Worm (Caenorhabditis elegans): ENCODE measurements around the gene Y49F6B.14.

Y49F6B.14 gene

DNA sequence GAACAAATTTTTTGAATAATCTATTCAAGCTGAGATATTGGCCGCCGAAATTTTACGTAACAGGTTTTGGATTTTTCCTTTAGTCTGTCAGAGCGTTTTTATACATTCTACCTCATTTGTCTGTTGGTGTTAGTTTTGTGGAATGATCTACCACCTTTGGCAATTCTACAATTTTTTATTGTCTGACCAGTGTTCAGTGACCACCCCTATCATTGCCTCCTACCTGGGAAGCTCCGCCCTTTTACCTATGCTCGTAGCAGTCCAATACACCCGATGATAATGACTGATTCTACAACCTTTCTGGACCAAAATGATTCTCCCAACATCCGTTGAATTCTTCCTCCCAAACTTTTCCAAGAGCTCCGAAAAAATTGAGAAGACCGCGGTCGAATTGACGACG is 41.5 kb downstream of the Y49F6B.14 start, which contains the start of gene sdz-32:
Gene sdz-32 (plus strand): TSS at position 301 of the 400 bp plus-strand sequence.
- TF ChIP-seq nhr-77 (tag; optimal IDR thresholded peaks at IDR 0.05) (no peak), mab-5 (tag; optimal IDR thresholded peaks at IDR 0.05) (no peak), ztf-4 (tag; optimal IDR thresholded peaks at IDR 0.05) (no peak), lin-13 (GFP tag; optimal IDR thresholded peaks at IDR 0.05) (no peak), lsy-2 (tag; optimal IDR thresholded peaks at IDR 0.05) (no peak), nhr-25 (tag; optimal IDR thresholded peaks at IDR 0.05) (no peak), sma-3 (GFP tag; optimal IDR thresholded peaks at IDR 0.05) (no peak), F13H6.1 (tag; optimal IDR thresholded peaks at IDR 0.05) (no peak), nhr-10 (tag; optimal IDR thresholded peaks at IDR 0.05) (no peak)

DNA sequence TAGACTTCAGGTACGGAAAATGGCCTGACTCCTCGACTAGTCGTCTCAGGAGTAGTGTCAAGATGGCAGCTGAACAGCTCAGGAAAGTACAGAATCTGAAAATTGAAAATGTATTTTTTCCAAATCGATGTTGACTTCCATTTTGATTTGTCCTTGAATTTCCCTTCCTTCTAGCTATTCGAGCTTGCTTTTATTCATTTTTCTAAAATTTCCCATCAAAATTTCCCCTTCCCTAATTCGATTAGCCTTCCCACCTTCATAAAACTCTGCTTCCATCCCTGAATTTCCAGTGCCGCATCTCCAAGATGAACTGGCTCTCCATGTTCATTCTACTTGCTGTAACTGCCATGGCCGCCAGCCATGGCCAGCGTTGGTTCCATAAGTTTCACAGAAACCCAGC is 42.5 kb downstream of the Y49F6B.14 start, which contains the start of gene Y49F6B.6:
Gene Y49F6B.6 (plus strand): TSS at position 301 of the 400 bp plus-strand sequence.
- TF ChIP-seq Y55F3AM.14 (GFP tag; optimal IDR thresholded peaks at IDR 0.05) (no peak), ztf-4 (tag; optimal IDR thresholded peaks at IDR 0.05) (no peak), nhr-11 (tag; optimal IDR thresholded peaks at IDR 0.05) (no peak), elt-1 (tag; optimal IDR thresholded peaks at IDR 0.05) (no peak), nhr-25 (tag; optimal IDR thresholded peaks at IDR 0.05) (no peak), sma-9 (GFP tag; optimal IDR thresholded peaks at IDR 0.05) (no peak), sma-9 (tag; optimal IDR thresholded peaks at IDR 0.05) (no peak), nhr-23 (tag; optimal IDR thresholded peaks at IDR 0.05) (no peak), ztf-11 (tag; optimal IDR thresholded peaks at IDR 0.05) (no peak), R02D3.7 (tag; optimal IDR thresholded peaks at IDR 0.05) (no peak), unc-55 (GFP tag; optimal IDR thresholded peaks at IDR 0.05) (no peak), nhr-237 (tag; optimal IDR thresholded peaks at IDR 0.05) (no peak), ceh-16 (tag; optimal IDR thresholded peaks at IDR 0.05) (no peak), unc-39 (tag; optimal IDR thresholded peaks at IDR 0.05) (no peak), peb-1 (tag; optimal IDR thresholded peaks at IDR 0.05) (no peak), nhr-129 (tag; optimal IDR thresholded peaks at IDR 0.05) (no peak), blmp-1 (tag; optimal IDR thresholded peaks at IDR 0.05; ENCODE audit: insufficient read depth) (no peak), skn-1 (tag; optimal IDR thresholded peaks at IDR 0.05) (no peak)

DNA sequence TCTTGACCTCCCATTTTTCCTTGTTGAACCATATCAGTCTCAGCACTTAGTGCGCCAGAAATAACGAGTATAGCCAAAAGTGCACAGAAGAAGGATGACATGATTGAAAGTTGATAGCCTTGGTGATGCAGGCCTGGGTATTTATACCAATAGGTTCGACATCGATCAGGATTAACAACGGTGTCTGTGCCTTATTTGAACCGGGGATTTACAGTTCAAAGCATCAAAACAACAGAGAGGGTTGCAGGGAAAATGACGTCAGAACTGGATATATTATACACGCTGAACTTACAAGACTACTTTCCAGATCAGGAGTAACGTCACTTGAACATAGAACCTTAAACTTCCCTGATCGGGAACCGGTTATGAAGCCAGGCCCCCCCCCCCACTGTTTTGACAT is 43.0 kb downstream of the Y49F6B.14 start, which contains the start of gene Y49F6B.12:
Gene Y49F6B.12 (minus strand): TSS at position 101 of the 400 bp plus-strand sequence.
- TF ChIP-seq fos-1 (tag; optimal IDR thresholded peaks at IDR 0.05), result no peak
- TF ChIP-seq ztf-4 (tag; optimal IDR thresholded peaks at IDR 0.05), result no peak

DNA sequence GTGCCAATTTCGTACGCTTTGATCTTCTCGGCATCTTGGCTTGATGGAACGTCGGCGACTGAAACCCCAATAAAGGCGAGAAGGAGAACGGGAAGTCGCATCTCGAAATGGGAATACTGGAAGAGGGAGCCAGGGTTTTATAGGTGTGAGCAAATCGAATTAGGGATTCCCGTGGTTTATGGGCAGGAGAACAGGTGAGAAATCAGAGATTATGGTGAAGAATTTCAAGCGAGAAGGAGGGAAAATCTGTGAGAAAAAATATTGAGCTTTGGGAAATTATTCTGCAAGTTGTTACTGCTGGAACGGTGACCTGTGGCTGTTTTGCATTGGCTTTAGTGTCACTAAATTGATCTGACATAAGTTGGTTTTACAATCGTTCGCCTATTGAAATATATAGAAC is 43.7 kb downstream of the Y49F6B.14 start, which contains the start of gene Y49F6B.13:
Gene Y49F6B.13 (minus strand): TSS at position 101 of the 400 bp plus-strand sequence.
- TF ChIP-seq nhr-11 (tag; optimal IDR thresholded peaks at IDR 0.05), result no peak
- no peak for TF ChIP-seq unc-55 (GFP tag; optimal IDR thresholded peaks at IDR 0.05)
- no peak for TF ChIP-seq unc-39 (tag; optimal IDR thresholded peaks at IDR 0.05)
- TF ChIP-seq crh-2 (tag; optimal IDR thresholded peaks at IDR 0.05), result no peak
- TF ChIP-seq ceh-16 (tag; optimal IDR thresholded peaks at IDR 0.05), result no peak
- TF ChIP-seq aly-2 (tag; optimal IDR thresholded peaks at IDR 0.05), result no peak
- no peak for TF ChIP-seq nhr-25 (tag; optimal IDR thresholded peaks at IDR 0.05)
- TF ChIP-seq nhr-21 (tag; optimal IDR thresholded peaks at IDR 0.05), result no peak
- TF ChIP-seq C34F6.9 (tag; optimal IDR thresholded peaks at IDR 0.05), result no peak
- no peak for TF ChIP-seq dmd-4 (tag; optimal IDR thresholded peaks at IDR 0.05)
- TF ChIP-seq nhr-6 (tag; optimal IDR thresholded peaks at IDR 0.05), result no peak
- no peak for TF ChIP-seq nhr-23 (tag; optimal IDR thresholded peaks at IDR 0.05)
- TF ChIP-seq nhr-10 (tag; optimal IDR thresholded peaks at IDR 0.05), result no peak
- no peak for TF ChIP-seq lin-13 (GFP tag; optimal IDR thresholded peaks at IDR 0.05)
- TF ChIP-seq nhr-12 (tag; optimal IDR thresholded peaks at IDR 0.05), result no peak
- TF ChIP-seq R02D3.7 (tag; optimal IDR thresholded peaks at IDR 0.05), result no peak
- no peak for TF ChIP-seq ZK546.5 (tag; optimal IDR thresholded peaks at IDR 0.05)
- no peak for TF ChIP-seq sma-9 (GFP tag; optimal IDR thresholded peaks at IDR 0.05)
- TF ChIP-seq sma-9 (tag; optimal IDR thresholded peaks at IDR 0.05), result no peak
- TF ChIP-seq egl-27 (tag; optimal IDR thresholded peaks at IDR 0.05), result no peak
- TF ChIP-seq skn-1 (tag; optimal IDR thresholded peaks at IDR 0.05), result no peak

DNA sequence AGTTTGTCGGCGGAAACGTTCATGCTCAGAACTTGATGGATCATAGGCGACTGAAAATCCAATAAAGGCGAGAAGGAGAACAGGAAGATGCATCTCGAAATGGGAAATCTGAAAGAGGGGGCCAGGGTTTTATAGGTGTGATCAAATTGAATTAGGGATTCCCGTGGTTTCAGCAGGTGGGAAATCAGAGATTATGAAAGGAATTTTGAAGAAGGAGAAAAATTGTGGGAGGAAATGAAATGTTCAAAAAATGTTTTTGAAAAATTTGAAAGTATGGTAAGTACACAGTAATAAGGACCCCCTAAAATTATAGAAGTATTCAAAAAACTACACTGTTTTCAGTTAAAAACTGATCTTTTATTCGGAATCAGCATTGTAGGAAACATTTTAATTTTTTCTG is 44.7 kb downstream of the Y49F6B.14 start, which contains the start of gene Y49F6B.20:
Gene Y49F6B.20 (minus strand): TSS at position 101 of the 400 bp plus-strand sequence.
- no peak for TF ChIP-seq nhr-11 (tag; optimal IDR thresholded peaks at IDR 0.05)
- TF ChIP-seq ceh-82 (tag; optimal IDR thresholded peaks at IDR 0.05), result no peak
- TF ChIP-seq nhr-21 (tag; optimal IDR thresholded peaks at IDR 0.05), result no peak
- TF ChIP-seq nhr-10 (tag; optimal IDR thresholded peaks at IDR 0.05), result no peak
- TF ChIP-seq snpc-4 (tag; optimal IDR thresholded peaks at IDR 0.05), result no peak
- TF ChIP-seq lsy-2 (tag; optimal IDR thresholded peaks at IDR 0.05), result no peak
- TF ChIP-seq ama-1 (optimal IDR thresholded peaks at IDR 0.05), result no peak
- no peak for TF ChIP-seq nhr-6 (tag; optimal IDR thresholded peaks at IDR 0.05)
- TF ChIP-seq sma-9 (GFP tag; optimal IDR thresholded peaks at IDR 0.05), result no peak
- TF ChIP-seq sma-9 (tag; optimal IDR thresholded peaks at IDR 0.05), result no peak
- no peak for TF ChIP-seq C34F6.9 (tag; optimal IDR thresholded peaks at IDR 0.05)
- TF ChIP-seq nhr-237 (tag; optimal IDR thresholded peaks at IDR 0.05), result no peak
- no peak for TF ChIP-seq lin-11 (tag; optimal IDR thresholded peaks at IDR 0.05)
- TF ChIP-seq unc-55 (GFP tag; optimal IDR thresholded peaks at IDR 0.05), result no peak
- TF ChIP-seq mbf-1 (tag; optimal IDR thresholded peaks at IDR 0.05), result no peak
- TF ChIP-seq aly-2 (tag; optimal IDR thresholded peaks at IDR 0.05), result no peak
- no peak for TF ChIP-seq elt-3 (tag; optimal IDR thresholded peaks at IDR 0.05)
- no peak for TF ChIP-seq egl-27 (tag; optimal IDR thresholded peaks at IDR 0.05)
- TF ChIP-seq alr-1 (tag; optimal IDR thresholded peaks at IDR 0.05), result no peak
- no peak for TF ChIP-seq nhr-25 (tag; optimal IDR thresholded peaks at IDR 0.05)
